Fruit fly (Drosophila melanogaster): ENCODE results near the gene RpS6.

The RpS6 gene

dm6 chrX:7934679-7935078 lies 33.5 kb upstream of the RpS6 start, which contains the start of gene RpS14b (continued):
- TF ChIP-seq vfl (GFP tag; optimal IDR thresholded peaks at IDR 0.05) (peak; percentile 35), CG15696 (tag; optimal IDR thresholded peaks at IDR 0.05) (no peak), prd (optimal IDR thresholded peaks at IDR 0.05) (no peak), prd (GFP tag; IDR thresholded peaks at IDR 0.05) (peak; percentile 41; the same call in 1 of the 3 replicates), CG10431 (GFP tag; optimal IDR thresholded peaks at IDR 0.05) (peak; percentile 39), CG2120 (GFP tag; optimal IDR thresholded peaks at IDR 0.05) (peak; percentile 66), ham (GFP tag; IDR thresholded peaks at IDR 0.05) (no peak; the same call in 1 of the 2 replicates), GATAe (GFP tag; conservative IDR thresholded peaks at IDR 0.05) (no peak), dimm (GFP tag; IDR thresholded peaks at IDR 0.05) (no peak), CG1792 (GFP tag; optimal IDR thresholded peaks at IDR 0.05) (peak; percentile 50), fd96Cb (tag; optimal IDR thresholded peaks at IDR 0.05) (no peak), Ravus (GFP tag; IDR thresholded peaks at IDR 0.05) (no peak), CG31388 (GFP tag; optimal IDR thresholded peaks at IDR 0.05) (no peak), CG9215 (GFP tag; IDR thresholded peaks at IDR 0.05) (no peak), Ada2b (GFP tag; IDR thresholded peaks at IDR 0.05) (peak; percentile 47; the same call in 1 of the 2 replicates), CG32772 (GFP tag; IDR thresholded peaks at IDR 0.05) (peak; percentile 60), oc (tag; optimal IDR thresholded peaks at IDR 0.05) (no peak), psq (GFP tag; optimal IDR thresholded peaks at IDR 0.05) (no peak), Adf1 (GFP tag; IDR thresholded peaks at IDR 0.05) (peak; percentile 54), disco-r (GFP tag; optimal IDR thresholded peaks at IDR 0.05) (no peak), Awh (GFP tag; IDR thresholded peaks at IDR 0.05) (no peak), Trl (optimal IDR thresholded peaks at IDR 0.05) (no peak), Trl (GFP tag; optimal IDR thresholded peaks at IDR 0.05) (peak; percentile 69), kah (GFP tag; optimal IDR thresholded peaks at IDR 0.05) (peak; percentile 7), Sin3A (optimal IDR thresholded peaks at IDR 0.05) (peak; percentile 46), stc (GFP tag; IDR thresholded peaks at IDR 0.05) (peak; percentile 65; the same call in 1 of the 2 replicates), CG11085 (GFP tag; IDR thresholded peaks at IDR 0.05) (peak; percentile 68), H2.0 (GFP tag; IDR thresholded peaks at IDR 0.05) (peak; percentile 52; the same call in 1 of the 2 replicates), CG7928 (GFP tag; optimal IDR thresholded peaks at IDR 0.05) (no peak), jing (GFP tag; optimal IDR thresholded peaks at IDR 0.05) (no peak), p53 (GFP tag; optimal IDR thresholded peaks at IDR 0.05) (peak; percentile 23), wdn (GFP tag; IDR thresholded peaks at IDR 0.05) (peak; percentile 51), dmrt11E (tag; optimal IDR thresholded peaks at IDR 0.05) (peak; percentile 44), CG8281 (tag; optimal IDR thresholded peaks at IDR 0.05) (no peak), caup (GFP tag; optimal IDR thresholded peaks at IDR 0.05; ENCODE audit: severe bottlenecking) (peak; percentile 88), sisA (GFP tag; IDR thresholded peaks at IDR 0.05) (peak; percentile 24; the same call in 1 of the 2 replicates), CG30431 (GFP tag; optimal IDR thresholded peaks at IDR 0.05) (no peak), fd3F (GFP tag; optimal IDR thresholded peaks at IDR 0.05) (peak; percentile 22), pzg (GFP tag; optimal IDR thresholded peaks at IDR 0.05) (peak; percentile 77), Chrac-16 (GFP tag; optimal IDR thresholded peaks at IDR 0.05) (peak; percentile 27), hkb (optimal IDR thresholded peaks at IDR 0.05) (peak; percentile 36), hkb (GFP tag; IDR thresholded peaks at IDR 0.05) (peak; percentile 71), Sry-δ (GFP tag; optimal IDR thresholded peaks at IDR 0.05) (peak; percentile 74), insv (GFP tag; optimal IDR thresholded peaks at IDR 0.05) (peak in 1 of 2 experiments; percentile 43), CG15479 (GFP tag; optimal IDR thresholded peaks at IDR 0.05) (peak; percentile 81), CG4730 (GFP tag; IDR thresholded peaks at IDR 0.05) (peak; percentile 40; the same call in 1 of the 2 replicates), CG9817 (tag; optimal IDR thresholded peaks at IDR 0.05) (peak; percentile 58), CG10959 (GFP tag; IDR thresholded peaks at IDR 0.05) (no peak), Jarid2 (GFP tag; optimal IDR thresholded peaks at IDR 0.05) (peak; percentile 29), Blimp-1 (GFP tag; optimal IDR thresholded peaks at IDR 0.05) (no peak), Bgb (GFP tag; IDR thresholded peaks at IDR 0.05; ENCODE audit: partially characterized antibody) (peak; percentile 69), ac (GFP tag; optimal IDR thresholded peaks at IDR 0.05) (no peak), CG8924 (tag; optimal IDR thresholded peaks at IDR 0.05) (no peak)

Measured in whole organism, embryonic.